Worm (Caenorhabditis elegans): ENCODE measurements around the gene M117.6.

ce11 chrIV:11858142-11858541 is 30.2 kb upstream of the M117.6 start, which contains the start of gene let-92:
- no peak for TF ChIP-seq sptf-1 (tag; optimal IDR thresholded peaks at IDR 0.05)
- no peak for TF ChIP-seq unc-30 (tag; optimal IDR thresholded peaks at IDR 0.05)
- no peak for TF ChIP-seq nhr-90 (tag; optimal IDR thresholded peaks at IDR 0.05; ENCODE audit: poor library complexity)
- TF ChIP-seq C34B4.2 (tag; optimal IDR thresholded peaks at IDR 0.05), result no peak
- TF ChIP-seq vab-15 (tag; optimal IDR thresholded peaks at IDR 0.05), result no peak
- no peak for TF ChIP-seq lin-15B (tag; optimal IDR thresholded peaks at IDR 0.05)
- no peak for TF ChIP-seq ama-1 (optimal IDR thresholded peaks at IDR 0.05)
- no peak for TF ChIP-seq elt-3 (tag; optimal IDR thresholded peaks at IDR 0.05)
- TF ChIP-seq unc-130 (tag; optimal IDR thresholded peaks at IDR 0.05), result no peak
- TF ChIP-seq ztf-4 (tag; optimal IDR thresholded peaks at IDR 0.05), result no peak
- no peak for TF ChIP-seq lin-13 (GFP tag; optimal IDR thresholded peaks at IDR 0.05)
- no peak for TF ChIP-seq nhr-12 (tag; optimal IDR thresholded peaks at IDR 0.05)
